Worm (Caenorhabditis elegans) whole organism, late embryonic: ENCODE data around the gene T21D12.12.

Experiments
- K09A11.1 ChIP-seq: sonication (generic microtip); optimal IDR thresholded peaks from 2 replicates; lab custom pipeline; 2017; ENCODE audit warnings: antibody characterized with exemption, mild to moderate bottlenecking, missing genetic modification characterization, missing compliant biosample characterization; ENCODE audit not compliant: insufficient read depth
- Y22D7AL.16 ChIP-seq: sonication (generic microtip); optimal IDR thresholded peaks from 2 replicates; lab custom pipeline; 2016; ENCODE audit warnings: missing genetic modification characterization, missing compliant biosample characterization
- ceh-2 ChIP-seq: sonication (generic microtip); optimal IDR thresholded peaks from 2 replicates; lab custom pipeline; 2016; ENCODE audit warnings: missing genotype, missing genetic modification characterization, missing compliant biosample characterization
- ceh-9 ChIP-seq: sonication (generic microtip); optimal IDR thresholded peaks from 2 replicates; lab custom pipeline; 2016; ENCODE audit warnings: mild to moderate bottlenecking, missing genetic modification characterization, inconsistent platforms, missing compliant biosample characterization
- fkh-10 ChIP-seq: fragments of 150-350 bp; optimal IDR thresholded peaks from 2 replicates; lab custom pipeline; 2014; ENCODE audit warnings: missing biosample characterization, missing genetic modification reagents, missing genetic modification characterization
- hlh-15 ChIP-seq: sonication (generic microtip); optimal IDR thresholded peaks from 2 replicates; lab custom pipeline; 2016; ENCODE audit warnings: missing genetic modification characterization, missing compliant biosample characterization
- mec-3 ChIP-seq: sonication (generic microtip); optimal IDR thresholded peaks from 2 replicates; lab custom pipeline; 2016; ENCODE audit warnings: borderline replicate concordance, missing genetic modification characterization, missing compliant biosample characterization
- odd-2 ChIP-seq: sonication (generic microtip); optimal IDR thresholded peaks from 2 replicates; lab custom pipeline; 2017; ENCODE audit warnings: antibody characterized with exemption, mild to moderate bottlenecking, missing genetic modification characterization, missing compliant biosample characterization

ce11 chrIV:255379-255857 is 10.8 kb upstream of the T21D12.12 start, which contains the start of gene rcat-1:
- no peak for TF ChIP-seq ceh-9
- TF ChIP-seq K09A11.1 (tag; lab: Kevin White, UChicago): no peak
- no peak for TF ChIP-seq fkh-10 (GFP tag; lab: Kevin White, UChicago)
- TF ChIP-seq Y22D7AL.16 (tag; lab: Kevin White, UChicago): no peak
- no peak for TF ChIP-seq ceh-2 (tag; lab: Kevin White, UChicago)
- TF ChIP-seq odd-2 (tag; lab: Kevin White, UChicago): no peak
- no peak for TF ChIP-seq hlh-15 (tag; lab: Kevin White, UChicago)
- no peak for TF ChIP-seq mec-3 (tag; lab: Kevin White, UChicago)
